Fruit fly (Drosophila melanogaster): ENCODE results near the gene Inx7.

The Inx7 gene

dm6 chrX:6994473-6995179, 1.2 kb upstream of the Inx7 start:
- no peak for TF ChIP-seq fru (GFP tag; optimal IDR thresholded peaks at IDR 0.05)
- TF ChIP-seq CG32264 (GFP tag; optimal IDR thresholded peaks at IDR 0.05): no peak
- TF ChIP-seq Dfd (GFP tag; optimal IDR thresholded peaks at IDR 0.05): no peak
- no peak for TF ChIP-seq Mio (GFP tag; optimal IDR thresholded peaks at IDR 0.05)
- TF ChIP-seq ey (GFP tag; optimal IDR thresholded peaks at IDR 0.05): no peak
- no peak for TF ChIP-seq h (GFP tag; optimal IDR thresholded peaks at IDR 0.05)
- TF ChIP-seq OdsH (GFP tag; optimal IDR thresholded peaks at IDR 0.05): no peak
- TF ChIP-seq br (GFP tag; optimal IDR thresholded peaks at IDR 0.05): no peak
- TF ChIP-seq usp (GFP tag; optimal IDR thresholded peaks at IDR 0.05): no peak
- TF ChIP-seq CrebA (GFP tag; optimal IDR thresholded peaks at IDR 0.05; ENCODE audit: borderline replicate concordance): no peak
- TF ChIP-seq CG9705 (GFP tag; optimal IDR thresholded peaks at IDR 0.05): no peak

DNA sequence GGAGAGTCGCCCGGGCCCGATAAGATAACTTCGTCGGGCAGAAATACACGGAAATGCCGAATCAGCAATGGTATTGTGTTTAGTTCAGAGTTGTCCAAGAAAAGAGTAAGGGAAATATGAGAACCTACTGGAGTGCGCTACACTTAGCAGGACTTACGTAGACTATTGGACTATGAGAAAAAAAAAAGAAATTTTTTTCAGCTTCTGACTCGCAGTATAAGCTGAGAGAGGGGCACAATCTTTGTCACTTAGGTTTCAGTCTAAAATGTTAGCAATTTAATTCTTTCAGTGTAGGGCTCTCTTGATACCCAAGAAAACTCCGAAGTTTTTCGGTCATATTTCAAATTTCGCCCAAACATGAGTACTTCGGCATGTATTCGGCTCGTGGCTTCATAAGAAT, 341 bp upstream of the Inx7 start:
- TF ChIP-seq fru (GFP tag; optimal IDR thresholded peaks at IDR 0.05): peak; percentile 82
- peak; percentile 87 for TF ChIP-seq Sp1 (GFP tag; optimal IDR thresholded peaks at IDR 0.05)
- no peak for TF ChIP-seq usp (GFP tag; optimal IDR thresholded peaks at IDR 0.05)
- TF ChIP-seq Myc (optimal IDR thresholded peaks at IDR 0.05): no peak
- no peak for TF ChIP-seq Dfd (GFP tag; optimal IDR thresholded peaks at IDR 0.05)
- no peak for TF ChIP-seq pan (optimal IDR thresholded peaks at IDR 0.05)
- TF ChIP-seq woc (GFP tag; optimal IDR thresholded peaks at IDR 0.05): peak; percentile 55
- peak; percentile 83 for TF ChIP-seq OdsH (GFP tag; optimal IDR thresholded peaks at IDR 0.05)
- TF ChIP-seq brk (GFP tag; optimal IDR thresholded peaks at IDR 0.05): peak; percentile 65
- TF ChIP-seq jim (GFP tag; optimal IDR thresholded peaks at IDR 0.05): no peak
- TF ChIP-seq Hr78 (GFP tag; optimal IDR thresholded peaks at IDR 0.05): no peak
- TF ChIP-seq dsf (GFP tag; optimal IDR thresholded peaks at IDR 0.05; ENCODE audit: borderline replicate concordance): peak; percentile 35
- peak; percentile 88 for TF ChIP-seq rgr (GFP tag; optimal IDR thresholded peaks at IDR 0.05)
- TF ChIP-seq ey (GFP tag; optimal IDR thresholded peaks at IDR 0.05): peak; percentile 87
- TF ChIP-seq dl (GFP tag; optimal IDR thresholded peaks at IDR 0.05; ENCODE audit: insufficient read depth in 1 of 2, partially characterized antibody in 2 of 2): no peak
- TF ChIP-seq sage (GFP tag; optimal IDR thresholded peaks at IDR 0.05): peak; percentile 79
- no peak for TF ChIP-seq Vsx2 (GFP tag; optimal IDR thresholded peaks at IDR 0.05; ENCODE audit: partially characterized antibody)
- no peak for TF ChIP-seq Abd-B (GFP tag; optimal IDR thresholded peaks at IDR 0.05)
- peak; percentile 66 for TF ChIP-seq tai (GFP tag; optimal IDR thresholded peaks at IDR 0.05)
- TF ChIP-seq Rel (GFP tag; optimal IDR thresholded peaks at IDR 0.05): peak; percentile 35
- TF ChIP-seq Rel (tag; optimal IDR thresholded peaks at IDR 0.05): peak; percentile 9
- no peak for TF ChIP-seq Dif (GFP tag; optimal IDR thresholded peaks at IDR 0.05; ENCODE audit: partially characterized antibody)
- peak; percentile 53 for TF ChIP-seq GATAd (GFP tag; optimal IDR thresholded peaks at IDR 0.05)
- peak; percentile 66 for TF ChIP-seq psq (GFP tag; optimal IDR thresholded peaks at IDR 0.05)
- TF ChIP-seq sv (GFP tag; optimal IDR thresholded peaks at IDR 0.05): peak; percentile 23
- peak; percentile 77 for TF ChIP-seq HLH106 (tag; optimal IDR thresholded peaks at IDR 0.05)
- peak; percentile 56 for TF ChIP-seq Hr83 (GFP tag; optimal IDR thresholded peaks at IDR 0.05; ENCODE audit: poor library complexity, severe bottlenecking)
- TF ChIP-seq CG32264 (GFP tag; optimal IDR thresholded peaks at IDR 0.05): peak; percentile 79
- peak in 1 of 2 experiments; percentile 86 for TF ChIP-seq foxo (GFP tag; optimal IDR thresholded peaks at IDR 0.05)
- TF ChIP-seq Mio (GFP tag; optimal IDR thresholded peaks at IDR 0.05): peak; percentile 58
- TF ChIP-seq N (GFP tag; optimal IDR thresholded peaks at IDR 0.05): no peak
- peak; percentile 90 for TF ChIP-seq h (GFP tag; optimal IDR thresholded peaks at IDR 0.05)
- peak; percentile 88 for TF ChIP-seq Hnf4 (GFP tag; optimal IDR thresholded peaks at IDR 0.05)
- TF ChIP-seq CrebA (GFP tag; optimal IDR thresholded peaks at IDR 0.05; ENCODE audit: borderline replicate concordance): no peak
- TF ChIP-seq Jra (GFP tag; optimal IDR thresholded peaks at IDR 0.05): peak; percentile 77
- TF ChIP-seq lola (GFP tag; optimal IDR thresholded peaks at IDR 0.05): no peak
- TF ChIP-seq CG9705 (GFP tag; optimal IDR thresholded peaks at IDR 0.05): peak; percentile 40
- TF ChIP-seq dmrt93B (GFP tag; optimal IDR thresholded peaks at IDR 0.05): peak; percentile 83
- peak; percentile 88 for TF ChIP-seq br (GFP tag; optimal IDR thresholded peaks at IDR 0.05)
